Fruit fly (Drosophila melanogaster) whole organism, adult: ENCODE results near the gene CkIIalpha-i1.

Experiments used
- CG11617 ChIP-seq: fragments of 200-800 bp; sonication (Bioruptor generic); optimal IDR thresholded peaks from 2 replicates; lab custom pipeline; 2017; ENCODE audit warnings: mild to moderate bottlenecking, missing biosample characterization, missing genetic modification reagents, missing genetic modification characterization
- CG12768 ChIP-seq: fragments of 200-800 bp; sonication (Bioruptor generic); optimal IDR thresholded peaks from 2 replicates; lab custom pipeline; 2017; ENCODE audit warnings: missing biosample characterization, missing genetic modification characterization, mild to moderate bottlenecking, moderate library complexity, missing genetic modification reagents
- CG33017 ChIP-seq: fragments of 200-800 bp; sonication (Bioruptor generic); optimal IDR thresholded peaks from 2 replicates; lab custom pipeline; 2018; ENCODE audit warnings: missing biosample characterization, mild to moderate bottlenecking, missing genetic modification characterization, moderate library complexity
- CG7101 ChIP-seq: fragments of 200-800 bp; sonication (Bioruptor generic); optimal IDR thresholded peaks from 2 replicates; lab custom pipeline; 2018; ENCODE audit warnings: missing biosample characterization, mild to moderate bottlenecking, missing genetic modification characterization, moderate library complexity
- Clk ChIP-seq: fragments of 200-800 bp; sonication (Bioruptor generic); optimal IDR thresholded peaks from 2 replicates; lab custom pipeline; 2017; ENCODE audit warnings: missing biosample characterization, missing genetic modification characterization
- Mnt ChIP-seq: fragments of 200-800 bp; sonication (Bioruptor generic); optimal IDR thresholded peaks from 2 replicates; lab custom pipeline; 2016; ENCODE audit warnings: missing biosample characterization, mild to moderate bottlenecking, missing genetic modification characterization
- bab1 ChIP-seq: fragments of 200-800 bp; sonication (Bioruptor generic); optimal IDR thresholded peaks from 3 replicates; lab custom pipeline; 2019; ENCODE audit warnings: missing biosample characterization, mild to moderate bottlenecking, missing genetic modification characterization, moderate library complexity
- cnc ChIP-seq, 2 experiments: fragments of >200 bp; optimal IDR thresholded peaks; 2 replicates each; lab custom pipeline; 2017
- kay ChIP-seq: fragments of 200-800 bp; sonication (Bioruptor generic); peaks from one replicate; lab custom pipeline; 2016; ENCODE audit warnings: missing biosample characterization, missing genetic modification characterization, borderline replicate concordance
- ovo ChIP-seq: fragments of 200-800 bp; sonication (Bioruptor generic); optimal IDR thresholded peaks from 2 replicates; lab custom pipeline; 2016; ENCODE audit warnings: missing biosample characterization, missing genetic modification characterization

dm6 chr3L:15826985-15827635, 10.3 kb downstream of the CkIIalpha-i1 start:
- TF ChIP-seq CG7101: peak; percentile 95
- TF ChIP-seq ovo: no peak
- TF ChIP-seq Mnt (GFP tag; lab: Kevin White, UChicago): peak; percentile 67
- peak; percentile 84 for TF ChIP-seq bab1 (GFP tag; lab: Kevin White, UChicago)
- TF ChIP-seq CG33017 (tag; lab: Kevin White, UChicago): peak; percentile 91
- peak; percentile 58 for TF ChIP-seq kay (GFP tag; lab: Kevin White, UChicago)
- peak; percentile 96 for TF ChIP-seq CG11617 (GFP tag; lab: Kevin White, UChicago)
- no peak for TF ChIP-seq cnc (optimal IDR thresholded peaks at IDR 0.05; lab: Kevin White, UChicago)
- peak; percentile 18 for TF ChIP-seq Clk
- TF ChIP-seq CG12768 (GFP tag; lab: Kevin White, UChicago): peak; percentile 89
